Worm (Caenorhabditis elegans) whole organism, late embryonic: ENCODE data around the gene ins-11.

Experiments
- F13H6.1 ChIP-seq: sonication (generic microtip); optimal IDR thresholded peaks from 2 replicates; lab custom pipeline; 2016; ENCODE audit warnings: missing genetic modification characterization, missing compliant biosample characterization
- K09A11.1 ChIP-seq: sonication (generic microtip); optimal IDR thresholded peaks from 2 replicates; lab custom pipeline; 2017; ENCODE audit warnings: antibody characterized with exemption, mild to moderate bottlenecking, missing genetic modification characterization, missing compliant biosample characterization; ENCODE audit not compliant: insufficient read depth
- Y22D7AL.16 ChIP-seq: sonication (generic microtip); optimal IDR thresholded peaks from 2 replicates; lab custom pipeline; 2016; ENCODE audit warnings: missing genetic modification characterization, missing compliant biosample characterization
- ceh-22 ChIP-seq: sonication (generic microtip); optimal IDR thresholded peaks from 2 replicates; lab custom pipeline; 2017; ENCODE audit warnings: missing biosample characterization, missing genetic modification characterization
- ceh-31 ChIP-seq: sonication (generic microtip); optimal IDR thresholded peaks from 2 replicates; lab custom pipeline; 2016; ENCODE audit warnings: missing genetic modification characterization, missing compliant biosample characterization
- ceh-48 ChIP-seq: sonication (generic microtip); optimal IDR thresholded peaks from 2 replicates; lab custom pipeline; 2016; ENCODE audit warnings: missing genetic modification characterization, inconsistent platforms, missing compliant biosample characterization
- ceh-9 ChIP-seq: sonication (generic microtip); optimal IDR thresholded peaks from 2 replicates; lab custom pipeline; 2016; ENCODE audit warnings: mild to moderate bottlenecking, missing genetic modification characterization, inconsistent platforms, missing compliant biosample characterization
- che-1 ChIP-seq: sonication (generic microtip); optimal IDR thresholded peaks from 2 replicates; lab custom pipeline; 2016; ENCODE audit warnings: mild to moderate bottlenecking, missing genetic modification characterization, missing compliant biosample characterization
- dmd-4 ChIP-seq: sonication (generic microtip); optimal IDR thresholded peaks from 2 replicates; lab custom pipeline; 2016; ENCODE audit warnings: borderline replicate concordance, missing genetic modification characterization, missing compliant biosample characterization
- ets-4 ChIP-seq: sonication (generic microtip); optimal IDR thresholded peaks from 2 replicates; lab custom pipeline; 2016; ENCODE audit warnings: missing genetic modification characterization, missing compliant biosample characterization
- fax-1 ChIP-seq: sonication (generic microtip); optimal IDR thresholded peaks from 2 replicates; lab custom pipeline; 2016; ENCODE audit warnings: missing genotype, missing genetic modification characterization, missing compliant biosample characterization
- fkh-10 ChIP-seq: fragments of 150-350 bp; optimal IDR thresholded peaks from 2 replicates; lab custom pipeline; 2014; ENCODE audit warnings: missing biosample characterization, missing genetic modification reagents, missing genetic modification characterization
- gmeb-2 ChIP-seq: sonication (generic microtip); optimal IDR thresholded peaks from 2 replicates; lab custom pipeline; 2016; ENCODE audit warnings: missing genetic modification characterization, inconsistent platforms, missing compliant biosample characterization
- hlh-13 ChIP-seq: fragments of 200-800 bp; sonication (Bioruptor generic); optimal IDR thresholded peaks from 2 replicates; lab custom pipeline; 2018; ENCODE audit warnings: mild to moderate bottlenecking, missing genetic modification characterization, missing compliant biosample characterization
- hlh-15 ChIP-seq: sonication (generic microtip); optimal IDR thresholded peaks from 2 replicates; lab custom pipeline; 2016; ENCODE audit warnings: missing genetic modification characterization, missing compliant biosample characterization
- hlh-30 ChIP-seq: sonication (generic microtip); optimal IDR thresholded peaks from 2 replicates; lab custom pipeline; 2017; ENCODE audit warnings: antibody characterized with exemption, missing genetic modification characterization, missing compliant biosample characterization; ENCODE audit not compliant: insufficient read depth
- hlh-6 ChIP-seq: sonication (generic microtip); optimal IDR thresholded peaks from 2 replicates; lab custom pipeline; 2016; ENCODE audit warnings: missing genotype, missing genetic modification characterization, missing compliant biosample characterization
- lin-11 ChIP-seq: fragments of 200-800 bp; sonication (Bioruptor generic); optimal IDR thresholded peaks from 2 replicates; lab custom pipeline; 2018; ENCODE audit warnings: mild to moderate bottlenecking, missing genetic modification characterization, missing compliant biosample characterization
- madf-2 ChIP-seq: sonication (generic microtip); optimal IDR thresholded peaks from 2 replicates; lab custom pipeline; 2017; ENCODE audit warnings: missing genetic modification characterization, missing compliant biosample characterization
- mec-3 ChIP-seq: sonication (generic microtip); optimal IDR thresholded peaks from 2 replicates; lab custom pipeline; 2016; ENCODE audit warnings: borderline replicate concordance, missing genetic modification characterization, missing compliant biosample characterization
- nhr-11 ChIP-seq: fragments of 150-350 bp; optimal IDR thresholded peaks from 2 replicates; lab custom pipeline; 2014; ENCODE audit warnings: missing biosample characterization, missing genetic modification characterization
- npax-4 ChIP-seq: sonication (generic microtip); optimal IDR thresholded peaks from 2 replicates; lab custom pipeline; 2016; ENCODE audit warnings: missing genetic modification characterization, missing compliant biosample characterization
- pat-9 ChIP-seq: fragments of 200-800 bp; sonication (Bioruptor generic); optimal IDR thresholded peaks from 2 replicates; lab custom pipeline; 2018; ENCODE audit warnings: mild to moderate bottlenecking, missing genetic modification characterization, moderate library complexity, missing compliant biosample characterization
- pax-1 ChIP-seq: fragments of 150-350 bp; optimal IDR thresholded peaks from 2 replicates; lab custom pipeline; 2014; ENCODE audit warnings: missing biosample characterization, missing genetic modification characterization
- pha-4 ChIP-seq: fragments of 150-350 bp; optimal IDR thresholded peaks from 2 replicates; lab custom pipeline; 2018; ENCODE audit warnings: missing biosample characterization, missing genetic modification reagents, missing genetic modification characterization
- pqm-1 ChIP-seq: sonication (generic microtip); optimal IDR thresholded peaks from 2 replicates; lab custom pipeline; 2016; ENCODE audit warnings: missing genetic modification characterization, missing compliant biosample characterization
- pros-1 ChIP-seq: fragments of 150-350 bp; optimal IDR thresholded peaks from 2 replicates; lab custom pipeline; 2014; ENCODE audit warnings: missing biosample characterization, missing genetic modification reagents, missing genetic modification characterization
- rnt-1 ChIP-seq: sonication (generic microtip); optimal IDR thresholded peaks from 2 replicates; lab custom pipeline; 2016; ENCODE audit warnings: missing genetic modification characterization, missing compliant biosample characterization
- sdc-2 ChIP-seq: sonication (generic microtip); optimal IDR thresholded peaks from 2 replicates; lab custom pipeline; 2016; ENCODE audit warnings: missing genotype, missing genetic modification characterization, missing compliant biosample characterization
- sox-2 ChIP-seq: fragments of 200-800 bp; sonication (Bioruptor generic); IDR thresholded peaks from 2 replicates; pipeline ENCODE4 v1.3.6; 2022; ENCODE audit warnings: missing genetic modification reagents, missing genetic modification characterization, missing compliant biosample characterization
- sox-4 ChIP-seq: sonication (generic microtip); optimal IDR thresholded peaks from 2 replicates; lab custom pipeline; 2017; ENCODE audit warnings: mild to moderate bottlenecking, missing genetic modification characterization, inconsistent platforms, missing compliant biosample characterization
- syd-9 ChIP-seq: sonication (generic microtip); optimal IDR thresholded peaks from 2 replicates; lab custom pipeline; 2016; ENCODE audit warnings: mild to moderate bottlenecking, missing genetic modification characterization, moderate library complexity, missing compliant biosample characterization
- tbx-2 ChIP-seq: sonication (generic microtip); optimal IDR thresholded peaks from 2 replicates; lab custom pipeline; 2016; ENCODE audit warnings: missing genetic modification characterization, missing compliant biosample characterization
- tbx-7 ChIP-seq: sonication (generic microtip); optimal IDR thresholded peaks from 2 replicates; lab custom pipeline; 2016; ENCODE audit warnings: missing genotype, missing genetic modification characterization, missing compliant biosample characterization
- ttx-3 ChIP-seq: sonication (generic microtip); optimal IDR thresholded peaks from 2 replicates; lab custom pipeline; 2016; ENCODE audit warnings: missing genetic modification reagents, missing genetic modification characterization, missing compliant biosample characterization
- unc-3 ChIP-seq, 2 experiments: fragments of 200-800 bp in 1 of 2; sonication (Bioruptor generic) in 1 of 2; sonication (generic microtip) in 1 of 2; conservative IDR thresholded peaks in 1 of 2; optimal IDR thresholded peaks in 1 of 2; 2 replicates each; pipeline versions ENCODE4 v1.3.6 to Lab custom; 2016 to 2022; ENCODE audit warnings: missing compliant biosample characterization in 2 of 2, missing genetic modification characterization in 2 of 2, missing genetic modification reagents in 1 of 2
- unc-55 ChIP-seq: sonication (generic microtip); optimal IDR thresholded peaks from 2 replicates; lab custom pipeline; 2017; ENCODE audit warnings: missing biosample characterization, missing genetic modification reagents, missing genetic modification characterization
- zip-5 ChIP-seq: sonication (generic microtip); optimal IDR thresholded peaks from 2 replicates; lab custom pipeline; 2016; ENCODE audit warnings: missing genetic modification characterization, missing compliant biosample characterization

The ins-11 gene

ce11 chrII:5543476-5544144, 12.9 kb upstream of the ins-11 start (continued):
- TF ChIP-seq tbx-7 (tag; lab: Kevin White, UChicago) (peak; percentile 29), sox-4 (tag; lab: Kevin White, UChicago) (peak; percentile 68), ceh-22 (tag; lab: Kevin White, UChicago) (peak; percentile 18), mec-3 (tag; lab: Kevin White, UChicago) (no peak), che-1 (tag; lab: Kevin White, UChicago) (peak; percentile 59), lin-11 (tag; lab: Kevin White, UChicago) (peak; percentile 68), ceh-31 (tag; lab: Kevin White, UChicago) (peak; percentile 91), pat-9 (peak; percentile 79), tbx-2 (tag; lab: Kevin White, UChicago) (peak; percentile 95), zip-5 (peak; percentile 31), npax-4 (peak; percentile 49), pax-1 (tag; lab: Kevin White, UChicago) (peak; percentile 59), unc-55 (peak; percentile 48), pha-4 (tag; lab: Kevin White, UChicago) (no peak), fax-1 (peak; percentile 68), syd-9 (tag; lab: Kevin White, UChicago) (peak; percentile 65), madf-2 (peak; percentile 68), ceh-9 (tag; lab: Kevin White, UChicago) (no peak), fkh-10 (GFP tag; lab: Kevin White, UChicago) (peak; percentile 84), unc-3 (GFP tag; conservative IDR thresholded peaks at IDR 0.05; lab: Robert Waterston, UW) (peak; percentile 59), unc-3 (tag; optimal IDR thresholded peaks at IDR 0.05; lab: Kevin White, UChicago) (peak; percentile 55), dmd-4 (no peak), Y22D7AL.16 (tag; lab: Kevin White, UChicago) (peak; percentile 58), hlh-15 (tag; lab: Kevin White, UChicago) (peak; percentile 39), sdc-2 (tag; lab: Kevin White, UChicago) (peak; percentile 36), nhr-11 (tag; lab: Kevin White, UChicago) (peak; percentile 75), sox-2 (GFP tag; lab: Robert Waterston, UW) (peak; percentile 57), hlh-30 (tag; lab: Kevin White, UChicago) (peak; percentile 3), pqm-1 (peak; percentile 77)

- TF ChIP-seq zip-5: no peak
- TF ChIP-seq rnt-1 (tag; lab: Kevin White, UChicago): no peak
- TF ChIP-seq lin-11 (tag; lab: Kevin White, UChicago): no peak
Observed at ce11 chrII:5544145-5544515, 12.4 kb upstream of the ins-11 start.

- TF ChIP-seq pax-1 (tag; lab: Kevin White, UChicago) (no peak), pros-1 (tag; lab: Kevin White, UChicago) (no peak), hlh-13 (GFP tag; lab: Kevin White, UChicago) (no peak), dmd-4 (no peak), ttx-3 (no peak), ets-4 (tag; lab: Kevin White, UChicago) (no peak), rnt-1 (tag; lab: Kevin White, UChicago) (no peak), sdc-2 (tag; lab: Kevin White, UChicago) (no peak), ceh-31 (tag; lab: Kevin White, UChicago) (no peak), hlh-15 (tag; lab: Kevin White, UChicago) (no peak), unc-55 (no peak), F13H6.1 (no peak), K09A11.1 (no peak), gmeb-2 (tag; lab: Kevin White, UChicago) (no peak), hlh-6 (no peak), fax-1 (no peak), ceh-48 (tag; lab: Kevin White, UChicago) (no peak)
Observed at ce11 chrII:5544764-5545163, 11.8 kb upstream of the ins-11 start, which contains the start of gene ins-13. Gene ins-13, minus strand, starts transcription at chrII:5544864.
